Worm (Caenorhabditis elegans): ENCODE data around the gene ppk-3.

DNA sequence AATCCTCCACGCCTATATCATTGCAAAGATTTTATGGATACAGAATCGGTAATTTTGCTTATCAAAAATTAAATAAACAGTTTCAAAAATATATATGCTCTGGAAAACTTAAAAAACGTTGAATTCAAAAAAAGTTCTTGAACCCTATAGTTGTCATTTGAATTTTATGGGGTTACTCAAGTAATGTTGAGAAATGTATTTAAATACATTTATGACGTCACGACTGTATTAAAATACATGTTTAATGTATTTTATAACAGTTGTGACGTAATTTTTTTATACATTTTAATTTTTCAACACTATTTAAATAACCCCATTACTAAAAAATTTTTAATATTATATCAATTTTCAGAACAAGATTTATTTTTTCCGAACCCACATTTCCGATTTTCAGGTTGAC lies 20.7 kb upstream of the ppk-3 start:
- TF ChIP-seq sptf-1 (tag; optimal IDR thresholded peaks at IDR 0.05) (no peak), elt-3 (tag; optimal IDR thresholded peaks at IDR 0.05) (no peak), nhr-12 (tag; optimal IDR thresholded peaks at IDR 0.05) (no peak), unc-62 (GFP tag; optimal IDR thresholded peaks at IDR 0.05) (no peak)
